Fruit fly (Drosophila melanogaster) whole organism, embryonic: ENCODE measurements around the gene CG1896.
A peak's percentile ranks its signal among the peaks of the same experiment; 100 is the strongest.

Source experiments
- Abd-B ChIP-seq: fragments of 200-800 bp; sonication (Bioruptor generic); optimal IDR thresholded peaks from 2 replicates; lab custom pipeline; 2018; ENCODE audit warnings: missing biosample characterization, mild to moderate bottlenecking, missing genetic modification characterization, moderate library complexity
- Ada2b ChIP-seq: fragments of 200-800 bp; sonication (Bioruptor generic); IDR thresholded peaks from 2 replicates; pipeline ENCODE4 v1.3.6; 2022; ENCODE audit warnings: missing biosample characterization, missing genetic modification characterization
- BEAF-32 ChIP-seq: fragments of 200-800 bp; sonication (Bioruptor generic); optimal IDR thresholded peaks from 3 replicates; lab custom pipeline; 2017; ENCODE audit warnings: missing biosample characterization, missing genetic modification characterization, mild to moderate bottlenecking, moderate library complexity, missing genetic modification reagents
- CG10431 ChIP-seq: fragments of 200-800 bp; sonication (Bioruptor generic); optimal IDR thresholded peaks from 3 replicates; lab custom pipeline; 2018; ENCODE audit warnings: missing biosample characterization, mild to moderate bottlenecking, missing genetic modification characterization
- CG10654 ChIP-seq: fragments of 200-800 bp; sonication (Bioruptor generic); optimal IDR thresholded peaks from 2 replicates; lab custom pipeline; 2016; ENCODE audit warnings: missing biosample characterization, missing genetic modification characterization
- CG13287 ChIP-seq: fragments of 200-800 bp; sonication (Bioruptor generic); IDR thresholded peaks from 2 replicates; pipeline ENCODE4 v1.3.6; 2022; ENCODE audit warnings: missing biosample characterization, missing genetic modification characterization; ENCODE audit not compliant: partially characterized antibody
- CG15011 ChIP-seq: fragments of 200-800 bp; sonication (Bioruptor generic); optimal IDR thresholded peaks from 3 replicates; lab custom pipeline; 2018; ENCODE audit warnings: missing biosample characterization, mild to moderate bottlenecking, missing genetic modification characterization
- CG15514 ChIP-seq: fragments of 200-800 bp; sonication (Bioruptor generic); optimal IDR thresholded peaks from 3 replicates; lab custom pipeline; 2017; ENCODE audit warnings: missing biosample characterization, missing genetic modification characterization, mild to moderate bottlenecking, moderate library complexity, missing genetic modification reagents
- CG1603 ChIP-seq: fragments of 200-800 bp; sonication (Bioruptor generic); optimal IDR thresholded peaks from 2 replicates; lab custom pipeline; 2019; ENCODE audit warnings: missing biosample characterization, mild to moderate bottlenecking, missing genetic modification characterization, moderate library complexity
- CG17829 ChIP-seq: fragments of 200-800 bp; optimal IDR thresholded peaks from 2 replicates; lab custom pipeline; 2019; ENCODE audit warnings: missing biosample characterization, mild to moderate bottlenecking, missing genetic modification characterization, moderate library complexity
- CG30020 ChIP-seq: fragments of 200-800 bp; optimal IDR thresholded peaks from 2 replicates; lab custom pipeline; 2019; ENCODE audit warnings: missing biosample characterization, mild to moderate bottlenecking, missing genetic modification characterization, moderate library complexity
- CG32772 ChIP-seq: fragments of 200-800 bp; sonication (Bioruptor generic); IDR thresholded peaks from 2 replicates; pipeline ENCODE4 v1.3.6; 2022; ENCODE audit warnings: missing biosample characterization, missing genetic modification characterization
- CG34224 ChIP-seq: fragments of 200-800 bp; sonication (Bioruptor generic); IDR thresholded peaks from 3 replicates; pipeline ENCODE4 v1.3.6; 2022; ENCODE audit warnings: missing biosample characterization, missing genetic modification characterization; ENCODE audit not compliant: partially characterized antibody
- CG4854 ChIP-seq: fragments of 200-800 bp; sonication (Bioruptor generic); optimal IDR thresholded peaks from 2 replicates; lab custom pipeline; 2016; ENCODE audit warnings: missing biosample characterization, missing genetic modification characterization, inconsistent platforms
- CG6791 ChIP-seq: fragments of 200-800 bp; sonication (Bioruptor generic); IDR thresholded peaks from 3 replicates; pipeline ENCODE4 v1.3.6; 2022; ENCODE audit warnings: missing biosample characterization, missing genetic modification characterization; ENCODE audit not compliant: partially characterized antibody
- CG8924 ChIP-seq: fragments of 200-800 bp; optimal IDR thresholded peaks from 3 replicates; lab custom pipeline; 2019; ENCODE audit warnings: missing biosample characterization, mild to moderate bottlenecking, missing genetic modification characterization, moderate library complexity
- CG9437 ChIP-seq: fragments of 200-800 bp; sonication (Bioruptor generic); optimal IDR thresholded peaks from 2 replicates; lab custom pipeline; 2018; ENCODE audit warnings: missing biosample characterization, mild to moderate bottlenecking, missing genetic modification characterization
- CG9797 ChIP-seq: fragments of 200-800 bp; sonication (Bioruptor generic); optimal IDR thresholded peaks from 3 replicates; lab custom pipeline; 2018; ENCODE audit warnings: missing biosample characterization, mild to moderate bottlenecking, missing genetic modification characterization
- Doc3 ChIP-seq: fragments of 200-800 bp; sonication (Bioruptor generic); IDR thresholded peaks from 3 replicates; pipeline ENCODE4 v1.3.6; 2022; ENCODE audit warnings: missing biosample characterization, missing genetic modification characterization; ENCODE audit not compliant: partially characterized antibody
- HLH3B ChIP-seq: fragments of 200-800 bp; sonication (Bioruptor generic); IDR thresholded peaks from 2 replicates; pipeline ENCODE4 v1.3.6; 2022; ENCODE audit warnings: missing biosample characterization, missing genetic modification characterization
- HLH4C ChIP-seq: fragments of 200-800 bp; sonication (Bioruptor generic); IDR thresholded peaks from 3 replicates; pipeline ENCODE4 v1.3.6; 2022; ENCODE audit warnings: missing biosample characterization, missing genetic modification characterization; ENCODE audit not compliant: partially characterized antibody
- HmgZ ChIP-seq: fragments of 200-800 bp; sonication (Bioruptor generic); optimal IDR thresholded peaks from 2 replicates; lab custom pipeline; 2018; ENCODE audit warnings: missing biosample characterization, mild to moderate bottlenecking, missing genetic modification characterization
- MBD-R2 ChIP-seq: fragments of 200-800 bp; sonication (Bioruptor generic); IDR thresholded peaks from 2 replicates; pipeline ENCODE4 v1.3.6; 2022; ENCODE audit warnings: missing biosample characterization, missing genetic modification characterization
- MTF-1 ChIP-seq: fragments of 200-800 bp; sonication (Bioruptor generic); optimal IDR thresholded peaks from 2 replicates; lab custom pipeline; 2018; ENCODE audit warnings: missing biosample characterization, mild to moderate bottlenecking, missing genetic modification characterization, borderline replicate concordance
- Max ChIP-seq: fragments of 200-800 bp; sonication (Bioruptor generic); optimal IDR thresholded peaks from 2 replicates; lab custom pipeline; 2016; ENCODE audit warnings: missing biosample characterization, mild to moderate bottlenecking, missing genetic modification characterization
- Opbp ChIP-seq: fragments of 200-800 bp; sonication (Bioruptor generic); IDR thresholded peaks from 3 replicates; pipeline ENCODE4 v1.3.6; 2022; ENCODE audit warnings: missing biosample characterization, missing genetic modification characterization; ENCODE audit not compliant: partially characterized antibody
- Scr ChIP-seq: fragments of 200-800 bp; sonication (Bioruptor generic); IDR thresholded peaks from 2 replicates; pipeline ENCODE4 v1.3.6; 2022; ENCODE audit warnings: missing biosample characterization, missing genetic modification characterization; ENCODE audit not compliant: partially characterized antibody
- Sin3A ChIP-seq: fragments of >200 bp; optimal IDR thresholded peaks from 2 replicates; lab custom pipeline; 2018
- Sry-β ChIP-seq: fragments of 200-800 bp; sonication (Bioruptor generic); optimal IDR thresholded peaks from 2 replicates; lab custom pipeline; 2018; ENCODE audit warnings: missing biosample characterization, mild to moderate bottlenecking, missing genetic modification characterization, moderate library complexity
- Sry-δ ChIP-seq: fragments of 200-800 bp; sonication (Bioruptor generic); optimal IDR thresholded peaks from 2 replicates; lab custom pipeline; 2016; ENCODE audit warnings: missing biosample characterization, missing genetic modification characterization
- amos ChIP-seq: fragments of 200-800 bp; sonication (Bioruptor generic); IDR thresholded peaks from 2 replicates; pipeline ENCODE4 v1.3.6; 2022; ENCODE audit warnings: missing biosample characterization, missing genetic modification characterization; ENCODE audit not compliant: partially characterized antibody
- ato ChIP-seq: fragments of 200-800 bp; sonication (Bioruptor generic); IDR thresholded peaks from 2 replicates; pipeline ENCODE4 v1.3.6; 2022; ENCODE audit warnings: missing biosample characterization, missing genetic modification characterization; ENCODE audit not compliant: partially characterized antibody
- bbx ChIP-seq: fragments of 200-800 bp; sonication (Bioruptor generic); IDR thresholded peaks from 2 replicates; pipeline ENCODE4 v1.3.6; 2022; ENCODE audit warnings: missing biosample characterization, missing genetic modification characterization; ENCODE audit not compliant: partially characterized antibody
- danr ChIP-seq: fragments of 200-800 bp; sonication (Bioruptor generic); IDR thresholded peaks from 2 replicates; pipeline ENCODE4 v1.3.6; 2022; ENCODE audit warnings: missing biosample characterization, missing genetic modification characterization
- gem ChIP-seq: fragments of 200-800 bp; sonication (Bioruptor generic); optimal IDR thresholded peaks from 2 replicates; lab custom pipeline; 2019; ENCODE audit warnings: missing biosample characterization, mild to moderate bottlenecking, missing genetic modification characterization, moderate library complexity
- gfzf ChIP-seq: fragments of 200-800 bp; sonication (Bioruptor generic); optimal IDR thresholded peaks from 2 replicates; lab custom pipeline; 2016; ENCODE audit warnings: missing biosample characterization, mild to moderate bottlenecking, missing genetic modification characterization, moderate library complexity
- gsb ChIP-seq: fragments of 200-800 bp; sonication (Bioruptor generic); IDR thresholded peaks from 2 replicates; pipeline ENCODE4 v1.3.6; 2022; ENCODE audit warnings: missing biosample characterization, missing genetic modification characterization
- h ChIP-seq: fragments of >200 bp; optimal IDR thresholded peaks from 2 replicates; lab custom pipeline; 2017
- hbn ChIP-seq: fragments of 200-800 bp; sonication (Bioruptor generic); IDR thresholded peaks from 2 replicates; pipeline ENCODE4 v1.3.6; 2022; ENCODE audit warnings: missing biosample characterization, missing genetic modification characterization; ENCODE audit not compliant: partially characterized antibody
- lbe ChIP-seq: fragments of 200-800 bp; sonication (Bioruptor generic); optimal IDR thresholded peaks from 2 replicates; lab custom pipeline; 2016; ENCODE audit warnings: missing biosample characterization, mild to moderate bottlenecking, missing genetic modification characterization
- maf-S ChIP-seq: fragments of 200-800 bp; sonication (Bioruptor generic); optimal IDR thresholded peaks from 2 replicates; lab custom pipeline; 2016; ENCODE audit warnings: missing biosample characterization, missing genetic modification characterization
- pzg ChIP-seq: fragments of 200-800 bp; sonication (Bioruptor generic); optimal IDR thresholded peaks from 3 replicates; lab custom pipeline; 2018; ENCODE audit warnings: missing biosample characterization, mild to moderate bottlenecking, missing genetic modification characterization, moderate library complexity
- row ChIP-seq: fragments of 200-800 bp; sonication (Bioruptor generic); IDR thresholded peaks from 3 replicates; pipeline ENCODE4 v1.3.6; 2022; ENCODE audit warnings: missing biosample characterization, missing genetic modification characterization
- sens ChIP-seq: fragments of 200-800 bp; sonication (Bioruptor generic); peaks from one replicate; lab custom pipeline; 2016; ENCODE audit warnings: missing biosample characterization, missing genetic modification characterization
- tna ChIP-seq: fragments of 200-800 bp; sonication (Bioruptor generic); IDR thresholded peaks from 2 replicates; pipeline ENCODE4 v1.3.6; 2022; ENCODE audit warnings: missing biosample characterization, missing genetic modification characterization; ENCODE audit not compliant: partially characterized antibody
- trem ChIP-seq: fragments of 200-800 bp; optimal IDR thresholded peaks from 3 replicates; lab custom pipeline; 2019; ENCODE audit warnings: missing biosample characterization, mild to moderate bottlenecking, missing genetic modification characterization, moderate library complexity
- zen ChIP-seq: fragments of 200-800 bp; sonication (Bioruptor generic); optimal IDR thresholded peaks from 3 replicates; lab custom pipeline; 2018; ENCODE audit warnings: missing biosample characterization, mild to moderate bottlenecking, missing genetic modification characterization, moderate library complexity

Gene CG1896

DNA sequence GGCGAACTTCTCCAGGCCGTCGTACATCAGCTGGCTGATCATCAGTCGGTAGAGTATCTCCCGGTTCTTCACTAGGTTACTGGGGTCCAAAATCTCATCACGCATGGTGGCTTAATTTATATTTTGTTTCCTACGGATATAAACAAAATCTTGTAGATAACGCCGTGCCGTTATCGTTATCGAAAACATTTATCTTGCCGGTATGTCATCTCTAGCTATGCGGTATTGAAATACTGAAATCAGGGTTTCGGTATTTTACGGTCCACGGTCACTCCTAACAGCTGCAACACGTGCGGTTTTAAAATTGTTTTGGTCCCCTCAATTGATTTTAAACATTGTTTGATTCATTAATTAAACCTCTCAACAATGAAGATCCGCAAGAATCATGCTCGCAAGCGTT, 7.3 kb upstream of the CG1896 start, which contains the start of the genes CstF50 and CG11563 (continued):
- TF ChIP-seq Abd-B (GFP tag; lab: Kevin White, UChicago) (no peak), MTF-1 (GFP tag; lab: Kevin White, UChicago) (no peak), amos (GFP tag; lab: Robert Waterston, UW) (peak; percentile 7; the same call in 1 of the 2 replicates), gem (tag; lab: Kevin White, UChicago) (no peak), trem (peak; percentile 56), h (lab: Kevin White, UChicago) (no peak), danr (GFP tag; lab: Robert Waterston, UW) (no peak), tna (GFP tag; lab: Robert Waterston, UW) (peak; percentile 17; the same call in 1 of the 2 replicates), CG6791 (0 out of 3 replicates have a peak, but pooled peaks have one; percentile 33), maf-S (GFP tag; lab: Kevin White, UChicago) (no peak), CG9797 (GFP tag; lab: Kevin White, UChicago) (peak; percentile 84), Sin3A (lab: Kevin White, UChicago) (peak; percentile 51), Scr (GFP tag; lab: Robert Waterston, UW) (peak; percentile 46), BEAF-32 (peak; percentile 48), CG10654 (GFP tag; lab: Kevin White, UChicago) (no peak), Sry-δ (GFP tag; lab: Kevin White, UChicago) (peak; percentile 88), CG13287 (GFP tag; lab: Robert Waterston, UW) (peak; percentile 76), Opbp (GFP tag; lab: Robert Waterston, UW) (peak; percentile 62; the same call in 1 of the 3 replicates), MBD-R2 (GFP tag; lab: Robert Waterston, UW) (peak; percentile 80), HLH4C (GFP tag; lab: Robert Waterston, UW) (peak; percentile 42; the same call in 2 of the 3 replicates), CG17829 (tag; lab: Kevin White, UChicago) (peak; percentile 11), gsb (no peak), zen (tag; lab: Kevin White, UChicago) (peak; percentile 15), gfzf (GFP tag; lab: Kevin White, UChicago) (peak; percentile 81), CG30020 (peak; percentile 21), CG15514 (GFP tag; lab: Kevin White, UChicago) (peak; percentile 73), lbe (GFP tag; lab: Kevin White, UChicago) (no peak), hbn (GFP tag; lab: Robert Waterston, UW) (0 out of 2 replicates have a peak, but pooled peaks have one; percentile 33), Max (GFP tag; lab: Kevin White, UChicago) (peak; percentile 72), CG34224 (GFP tag; lab: Robert Waterston, UW) (peak; percentile 49; the same call in 2 of the 3 replicates), CG4854 (no peak), sens (peak; percentile 48), CG9437 (GFP tag; lab: Kevin White, UChicago) (peak; percentile 7), HmgZ (tag; lab: Kevin White, UChicago) (peak; percentile 22)

DNA sequence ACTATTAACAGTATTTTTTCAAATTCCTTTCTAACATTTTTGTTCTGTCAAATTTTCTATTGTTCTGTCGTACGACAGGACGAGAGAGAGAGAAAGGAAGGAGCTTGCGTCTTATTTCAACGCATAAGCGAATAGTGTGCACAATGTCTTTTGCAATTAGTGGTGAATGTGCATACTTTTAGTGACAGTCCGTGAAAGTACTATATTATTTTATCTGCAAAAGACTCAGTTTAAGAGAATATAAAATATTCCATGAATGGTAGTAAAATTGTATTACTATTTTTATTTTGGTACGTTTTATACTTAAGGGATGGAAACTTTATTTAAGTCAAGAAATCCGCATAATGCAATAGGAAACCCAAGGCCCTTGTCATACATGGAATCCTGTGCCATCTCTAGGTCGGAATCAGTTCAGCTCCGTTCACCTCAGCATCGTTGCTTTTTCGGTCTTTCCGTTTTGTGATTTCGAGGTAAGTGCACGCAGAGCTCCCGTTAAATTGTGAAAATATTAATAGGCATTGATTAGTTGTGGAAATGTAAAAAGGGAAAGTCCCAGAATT, 5.9 kb upstream of the CG1896 start, which contains the start of gene eEF1alpha2:
TSS of gene eEF1alpha2 (plus strand) at position 409 of the 560 bp plus-strand sequence.
- peak; percentile 94 for TF ChIP-seq CG10431 (GFP tag; lab: Kevin White, UChicago)
- 0 out of 2 replicates have a peak, but pooled peaks have one; percentile 8 for TF ChIP-seq bbx (GFP tag; lab: Robert Waterston, UW)
- peak; percentile 31 for TF ChIP-seq Sry-β (GFP tag; lab: Kevin White, UChicago)
- TF ChIP-seq gfzf (GFP tag; lab: Kevin White, UChicago): peak; percentile 3
- 0 out of 2 replicates have a peak, but pooled peaks have one; percentile 17 for TF ChIP-seq amos (GFP tag; lab: Robert Waterston, UW)
- TF ChIP-seq Ada2b (GFP tag; lab: Robert Waterston, UW): no peak
- TF ChIP-seq row (GFP tag; lab: Robert Waterston, UW): peak; percentile 58; the same call in 2 of the 3 replicates
- peak; percentile 98 for TF ChIP-seq CG15514 (GFP tag; lab: Kevin White, UChicago)
- TF ChIP-seq Doc3 (GFP tag; lab: Robert Waterston, UW): 0 out of 3 replicates have a peak, but pooled peaks have one; percentile 11
- TF ChIP-seq CG8924: no peak
- no peak for TF ChIP-seq CG32772
- peak; percentile 12 for TF ChIP-seq CG1603 (tag; lab: Kevin White, UChicago)
- peak; percentile 12 for TF ChIP-seq pzg (GFP tag; lab: Kevin White, UChicago)
- TF ChIP-seq ato: no peak
- no peak for TF ChIP-seq CG15011 (GFP tag; lab: Kevin White, UChicago)
- TF ChIP-seq sens: peak; percentile 49
- TF ChIP-seq HLH3B (GFP tag; lab: Robert Waterston, UW): no peak
- TF ChIP-seq Max (GFP tag; lab: Kevin White, UChicago): peak; percentile 2
